Fruit fly (Drosophila melanogaster): ENCODE data around the gene Hmx.

DNA sequence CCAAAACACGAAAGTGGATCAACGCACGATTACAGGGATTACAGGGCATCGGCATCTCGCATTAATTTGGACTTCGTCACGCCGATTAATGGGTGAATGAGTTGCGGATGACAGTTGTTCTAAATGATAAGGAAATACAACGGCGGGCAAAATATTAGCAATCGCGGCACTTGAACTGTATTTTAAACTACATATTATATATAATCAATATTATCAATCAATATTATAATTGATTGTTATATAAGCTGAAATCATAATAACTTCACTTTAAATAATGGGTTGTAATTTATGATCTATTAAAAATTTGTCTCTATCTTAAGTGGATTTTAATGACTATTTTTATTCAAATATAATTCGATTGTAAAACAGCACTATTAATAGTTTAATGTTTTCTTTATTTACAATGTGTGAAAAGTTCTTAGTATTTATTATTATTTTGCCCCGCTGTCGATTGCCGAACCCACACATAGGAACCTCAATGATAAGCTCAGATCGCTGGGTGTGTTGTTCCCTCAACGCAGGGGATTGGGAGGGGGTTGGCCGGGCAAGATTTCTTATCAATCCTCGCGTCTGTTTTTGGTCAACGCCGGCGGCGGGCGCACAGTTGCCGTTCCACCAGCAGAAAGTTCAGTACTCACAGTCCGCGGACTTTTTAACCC lies 23.5 kb upstream of the Hmx start:
- TF ChIP-seq CG7368 (GFP tag; optimal IDR thresholded peaks at IDR 0.05) (peak; percentile 21), Sox14 (GFP tag; optimal IDR thresholded peaks at IDR 0.05) (no peak), CG11902 (GFP tag; optimal IDR thresholded peaks at IDR 0.05) (peak; percentile 9), esn (GFP tag; optimal IDR thresholded peaks at IDR 0.05) (peak; percentile 52), net (GFP tag; optimal IDR thresholded peaks at IDR 0.05) (peak; percentile 68), dsx (GFP tag; optimal IDR thresholded peaks at IDR 0.05; ENCODE audit: poor library complexity, severe bottlenecking) (peak; percentile 79), vri (GFP tag; optimal IDR thresholded peaks at IDR 0.05) (peak; percentile 23), Ets96B (tag; optimal IDR thresholded peaks at IDR 0.05) (peak; percentile 74), Ets21C (GFP tag; optimal IDR thresholded peaks at IDR 0.05) (no peak), Sox102F (GFP tag; optimal IDR thresholded peaks at IDR 0.05) (peak; percentile 18)

Data from whole organism, prepupa.